Worm (Caenorhabditis elegans): Measurements from ENCODE around the gene C54F6.15.

- TF ChIP-seq sdc-2 (tag; optimal IDR thresholded peaks at IDR 0.05) (no peak), lin-11 (tag; optimal IDR thresholded peaks at IDR 0.05) (no peak), lim-6 (tag; optimal IDR thresholded peaks at IDR 0.05) (no peak), ets-4 (tag; optimal IDR thresholded peaks at IDR 0.05) (no peak), fkh-6 (tag; optimal IDR thresholded peaks at IDR 0.05) (no peak), ceh-22 (tag; optimal IDR thresholded peaks at IDR 0.05) (no peak), dve-1 (tag; optimal IDR thresholded peaks at IDR 0.05) (no peak), dmd-4 (tag; optimal IDR thresholded peaks at IDR 0.05; ENCODE audit: borderline replicate concordance) (no peak), fax-1 (tag; optimal IDR thresholded peaks at IDR 0.05) (no peak), ceh-2 (tag; optimal IDR thresholded peaks at IDR 0.05) (no peak), pha-4 (tag; optimal IDR thresholded peaks at IDR 0.05) (no peak), mec-3 (tag; optimal IDR thresholded peaks at IDR 0.05; ENCODE audit: borderline replicate concordance) (no peak), tbx-2 (tag; optimal IDR thresholded peaks at IDR 0.05) (no peak)
Observed at ce11 chrV:7523392-7523791, 1.2 kb upstream of the C54F6.15 start, which contains the start of gene C54F6.6.
